Worm (Caenorhabditis elegans) whole organism, L4 larva: ENCODE measurements around the gene srh-19.

ENCODE experiments used
- F49E8.2 ChIP-seq: sonication (generic microtip); optimal IDR thresholded peaks from 2 replicates; lab custom pipeline; 2016; ENCODE audit warnings: missing compliant biosample characterization, mild to moderate bottlenecking, missing genetic modification characterization, borderline replicate concordance
- fkh-10 ChIP-seq: fragments of 150-350 bp; optimal IDR thresholded peaks from 2 replicates; lab custom pipeline; 2014; ENCODE audit warnings: missing biosample characterization, missing genetic modification reagents, missing genetic modification characterization
- lin-38 ChIP-seq: fragments of 200-800 bp; sonication (Bioruptor generic); IDR thresholded peaks from 2 replicates; pipeline ENCODE4 v1.3.6; 2022; ENCODE audit warnings: missing genetic modification reagents, missing genetic modification characterization, missing compliant biosample characterization
- nhr-237 ChIP-seq: sonication (generic microtip); optimal IDR thresholded peaks from 2 replicates; lab custom pipeline; 2017; ENCODE audit warnings: missing biosample characterization, missing genetic modification characterization
- nhr-48 ChIP-seq: sonication (generic microtip); optimal IDR thresholded peaks from 2 replicates; lab custom pipeline; 2016; ENCODE audit warnings: mild to moderate bottlenecking, missing genetic modification characterization, missing compliant biosample characterization
- nhr-77 ChIP-seq: fragments of 150-350 bp; optimal IDR thresholded peaks from 2 replicates; lab custom pipeline; 2014; ENCODE audit warnings: missing biosample characterization, missing genetic modification characterization
- pha-4 ChIP-seq, 2 experiments: fragments of 150-350 bp in 1 of 2; fragments of 200-800 bp in 1 of 2; sonication (Bioruptor generic) in 1 of 2; IDR thresholded peaks in 1 of 2; optimal IDR thresholded peaks in 1 of 2; 2 replicates each; pipeline versions ENCODE4 v1.3.6 to Lab custom; 2014 to 2022; ENCODE audit warnings: missing genetic modification characterization in 2 of 2, missing genetic modification reagents in 2 of 2, missing biosample characterization in 1 of 2, missing compliant biosample characterization in 1 of 2
- unc-62 ChIP-seq, 3 experiments: fragments of 150-350 bp in 1 of 3; sonication (generic microtip); optimal IDR thresholded peaks in 2 of 3; peaks in 1 of 3; 1 replicate in 1 of 3; 2 replicates in 2 of 3; lab custom pipeline; 2014 to 2017; ENCODE audit warnings: missing biosample characterization in 3 of 3, missing genetic modification characterization in 3 of 3, missing genetic modification reagents in 3 of 3, missing genotype in 1 of 3

ce11 chrX:1394437-1394836 lies 18.5 kb upstream of the srh-19 start:
- no peak for TF ChIP-seq lin-38 (GFP tag; lab: Robert Waterston, UW)
- TF ChIP-seq unc-62 (GFP tag; optimal IDR thresholded peaks at IDR 0.05 in 1 of 2; lab: Kevin White, UChicago), result no peak
- no peak for TF ChIP-seq unc-62 (tag; optimal IDR thresholded peaks at IDR 0.05; lab: Kevin White, UChicago)
- TF ChIP-seq pha-4 (GFP tag; IDR thresholded peaks at IDR 0.05; lab: Robert Waterston, UW), result no peak
- no peak for TF ChIP-seq pha-4 (tag; optimal IDR thresholded peaks at IDR 0.05; lab: Kevin White, UChicago)
- TF ChIP-seq F49E8.2 (tag; lab: Kevin White, UChicago), result no peak
- TF ChIP-seq nhr-237, result no peak
- no peak for TF ChIP-seq nhr-77 (tag; lab: Kevin White, UChicago)
- no peak for TF ChIP-seq fkh-10 (GFP tag; lab: Kevin White, UChicago)
- no peak for TF ChIP-seq nhr-48 (tag; lab: Kevin White, UChicago)
